Worm (Caenorhabditis elegans) whole organism, L2 larva: ENCODE data around the gene ZK418.11.

Source experiments
- ama-1 ChIP-seq: fragments of 150-350 bp; optimal IDR thresholded peaks from 2 replicates; lab custom pipeline; 2018; ENCODE audit warnings: inconsistent platforms
- blmp-1 ChIP-seq: sonication (generic microtip); optimal IDR thresholded peaks from 2 replicates; lab custom pipeline; 2017; ENCODE audit warnings: missing genetic modification characterization, mild to moderate bottlenecking, missing compliant biosample characterization, antibody characterized with exemption, moderate library complexity; ENCODE audit not compliant: insufficient read depth
- nhr-10 ChIP-seq: sonication (generic microtip); optimal IDR thresholded peaks from 2 replicates; lab custom pipeline; 2017; ENCODE audit warnings: missing biosample characterization, missing genetic modification characterization
- nhr-11 ChIP-seq: fragments of 150-350 bp; optimal IDR thresholded peaks from 2 replicates; lab custom pipeline; 2014; ENCODE audit warnings: missing biosample characterization, missing genetic modification characterization
- unc-62 ChIP-seq: fragments of 150-350 bp; optimal IDR thresholded peaks from 2 replicates; lab custom pipeline; 2014; ENCODE audit warnings: missing biosample characterization, missing genetic modification reagents, missing genetic modification characterization
- ztf-4 ChIP-seq: fragments of 150-350 bp; optimal IDR thresholded peaks from 2 replicates; lab custom pipeline; 2014; ENCODE audit warnings: missing biosample characterization, missing genetic modification characterization

DNA sequence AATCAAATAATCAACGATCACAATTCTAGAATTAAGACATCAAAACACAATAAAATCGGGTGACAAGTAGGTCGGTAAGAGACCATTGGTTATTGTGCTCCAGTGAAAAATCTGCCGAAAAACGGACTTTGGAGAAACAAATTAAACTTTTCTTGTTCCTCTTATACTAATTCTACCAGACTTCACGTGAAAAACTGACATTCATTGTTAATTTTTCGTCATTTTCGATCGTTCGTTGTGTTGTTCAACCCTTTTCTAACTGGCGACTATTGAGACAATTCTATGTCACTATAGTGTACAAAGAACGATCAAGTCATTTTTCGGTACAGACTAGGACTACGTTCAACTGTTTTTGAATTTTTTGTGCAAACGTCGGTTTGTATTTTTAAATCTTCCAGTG lies 20.4 kb downstream of the ZK418.11 start:
- TF ChIP-seq blmp-1 (tag; lab: Kevin White, UChicago) (no peak), ama-1 (no peak), ztf-4 (tag; lab: Kevin White, UChicago) (no peak), nhr-11 (tag; lab: Kevin White, UChicago) (no peak), nhr-10 (tag; lab: Kevin White, UChicago) (no peak), unc-62 (GFP tag; lab: Kevin White, UChicago) (no peak)
